Worm (Caenorhabditis elegans): ENCODE measurements around the gene F11C1.9.

Gene F11C1.9

ce11 chrX:12982725-12983124, 5.4 kb upstream of the F11C1.9 start (continued):
- TF ChIP-seq ceh-20 (GFP tag; IDR thresholded peaks at IDR 0.05) (no peak), nhr-111 (GFP tag; optimal IDR thresholded peaks at IDR 0.05) (no peak), hif-1 (tag; optimal IDR thresholded peaks at IDR 0.05) (no peak), dpl-1 (GFP tag; optimal IDR thresholded peaks at IDR 0.05) (no peak), nhr-41 (GFP tag; IDR thresholded peaks at IDR 0.05) (no peak), F26F4.8 (GFP tag; conservative IDR thresholded peaks at IDR 0.05) (no peak), R02D3.7 (tag; optimal IDR thresholded peaks at IDR 0.05) (no peak), dve-1 (tag; optimal IDR thresholded peaks at IDR 0.05; ENCODE audit: insufficient read depth) (peak; percentile 53), vab-7 (GFP tag; IDR thresholded peaks at IDR 0.05) (no peak), mep-1 (tag; optimal IDR thresholded peaks at IDR 0.05) (no peak), nhr-48 (tag; optimal IDR thresholded peaks at IDR 0.05) (peak; percentile 5), zfp-3 (GFP tag; conservative IDR thresholded peaks at IDR 0.05) (no peak), lin-29 (GFP tag; IDR thresholded peaks at IDR 0.05) (no peak), unc-39 (tag; optimal IDR thresholded peaks at IDR 0.05) (no peak), ama-1 (optimal IDR thresholded peaks at IDR 0.05) (no peak), nhr-77 (tag; optimal IDR thresholded peaks at IDR 0.05) (no peak), tag-97 (GFP tag; IDR thresholded peaks at IDR 0.05) (no peak), fkh-10 (GFP tag; optimal IDR thresholded peaks at IDR 0.05) (no peak), dmd-6 (GFP tag; IDR thresholded peaks at IDR 0.05) (peak; percentile 87), mdt-29 (GFP tag; IDR thresholded peaks at IDR 0.05) (no peak), nhr-42 (GFP tag; IDR thresholded peaks at IDR 0.05) (no peak), ztf-11 (tag; optimal IDR thresholded peaks at IDR 0.05) (no peak), pha-4 (GFP tag; IDR thresholded peaks at IDR 0.05) (no peak), pha-4 (tag; optimal IDR thresholded peaks at IDR 0.05) (no peak), lir-3 (tag; optimal IDR thresholded peaks at IDR 0.05) (no peak), unc-130 (GFP tag; optimal IDR thresholded peaks at IDR 0.05) (no peak), ceh-44 (GFP tag; IDR thresholded peaks at IDR 0.05) (no peak), lin-38 (GFP tag; IDR thresholded peaks at IDR 0.05) (0 out of 2 replicates have a peak, but pooled peaks have one; percentile 4), lin-1 (GFP tag; IDR thresholded peaks at IDR 0.05) (no peak), lin-39 (tag; optimal IDR thresholded peaks at IDR 0.05) (no peak), lin-13 (GFP tag; optimal IDR thresholded peaks at IDR 0.05) (no peak), zfp-2 (tag; optimal IDR thresholded peaks at IDR 0.05) (no peak), daf-8 (GFP tag; IDR thresholded peaks at IDR 0.05) (no peak), lsy-2 (tag; optimal IDR thresholded peaks at IDR 0.05) (no peak), daf-19 (GFP tag; conservative IDR thresholded peaks at IDR 0.05) (no peak)

- no peak for TF ChIP-seq lir-3 (tag; optimal IDR thresholded peaks at IDR 0.05)
- no peak for TF ChIP-seq nhr-237 (tag; optimal IDR thresholded peaks at IDR 0.05)
- TF ChIP-seq mxl-3 (GFP tag; optimal IDR thresholded peaks at IDR 0.05), result peak; percentile 34
- no peak for TF ChIP-seq dmd-9 (GFP tag; IDR thresholded peaks at IDR 0.05)
- no peak for TF ChIP-seq lin-38 (GFP tag; IDR thresholded peaks at IDR 0.05)
- no peak for TF ChIP-seq lin-1 (GFP tag; IDR thresholded peaks at IDR 0.05)
- peak; percentile 6 for TF ChIP-seq dve-1 (tag; optimal IDR thresholded peaks at IDR 0.05; ENCODE audit: insufficient read depth)
- TF ChIP-seq nhr-11 (tag; optimal IDR thresholded peaks at IDR 0.05), result no peak
- no peak for TF ChIP-seq T20F7.1 (GFP tag; optimal IDR thresholded peaks at IDR 0.05)
- TF ChIP-seq ZK337.2 (GFP tag; IDR thresholded peaks at IDR 0.05), result no peak
- no peak for TF ChIP-seq hlh-30 (tag; optimal IDR thresholded peaks at IDR 0.05; ENCODE audit: insufficient read depth)
- no peak for TF ChIP-seq lin-15B (tag; optimal IDR thresholded peaks at IDR 0.05)
- no peak for TF ChIP-seq T26A8.4 (GFP tag; IDR thresholded peaks at IDR 0.05)
- TF ChIP-seq daf-16 (GFP tag; optimal IDR thresholded peaks at IDR 0.05), result no peak
- peak; percentile 94 for TF ChIP-seq daf-16 (tag; optimal IDR thresholded peaks at IDR 0.05)
- no peak for TF ChIP-seq egl-27 (tag; optimal IDR thresholded peaks at IDR 0.05)
- no peak for TF ChIP-seq Y105C5A.15 (GFP tag; IDR thresholded peaks at IDR 0.05)
- peak; percentile 53; the same call in 1 of the 2 replicates for TF ChIP-seq php-3 (GFP tag; IDR thresholded peaks at IDR 0.05)
- no peak for TF ChIP-seq snpc-4 (tag; optimal IDR thresholded peaks at IDR 0.05)
- no peak for TF ChIP-seq unc-62 (GFP tag; optimal IDR thresholded peaks at IDR 0.05 in 1 of 2)
- TF ChIP-seq unc-62 (tag; optimal IDR thresholded peaks at IDR 0.05), result no peak
- TF ChIP-seq spr-3 (GFP tag; optimal IDR thresholded peaks at IDR 0.05), result no peak
- no peak for TF ChIP-seq ZK546.5 (tag; optimal IDR thresholded peaks at IDR 0.05)
Observed at ce11 chrX:12981393-12981792, 4.0 kb upstream of the F11C1.9 start, which contains the start of gene scav-4. TSS of gene scav-4 (plus strand) at chrX:12981775.

All from whole organism, L4 larva.